Worm (Caenorhabditis elegans) whole organism, young adult: Measurements from ENCODE around the gene srh-301.

ENCODE experiments used
- B0336.3 ChIP-seq: fragments of 200-800 bp; sonication (Bioruptor generic); IDR thresholded peaks from 2 replicates; pipeline ENCODE4 v1.3.6; 2022; ENCODE audit warnings: missing genetic modification characterization, missing compliant biosample characterization
- ama-1 ChIP-seq, 3 experiments: fragments of 150-350 bp in 1 of 3; sonication (generic microtip) in 2 of 3; optimal IDR thresholded peaks; 2 replicates each; lab custom pipeline; 2014 to 2018; ENCODE audit warnings: missing biosample characterization in 2 of 3, missing genetic modification characterization in 2 of 3, missing genetic modification reagents in 2 of 3
- dpl-1 ChIP-seq: fragments of 150-350 bp; optimal IDR thresholded peaks from 2 replicates; lab custom pipeline; 2014; ENCODE audit warnings: missing biosample characterization, missing genetic modification reagents, missing genetic modification characterization
- lin-54 ChIP-seq: fragments of 200-800 bp; sonication (Bioruptor generic); optimal IDR thresholded peaks from 2 replicates; lab custom pipeline; 2018; ENCODE audit warnings: mild to moderate bottlenecking, missing genetic modification characterization, missing compliant biosample characterization
- nfya-1 ChIP-seq: sonication (generic microtip); optimal IDR thresholded peaks from 2 replicates; lab custom pipeline; 2017; ENCODE audit warnings: antibody characterized with exemption, missing compliant biosample characterization, missing genetic modification characterization, borderline replicate concordance; ENCODE audit not compliant: insufficient read depth
- rec-8 ChIP-seq, 2 experiments: sonication (generic microtip); optimal IDR thresholded peaks; 2 replicates each; lab custom pipeline; 2016; ENCODE audit warnings: mild to moderate bottlenecking in 2 of 2, missing genetic modification characterization in 2 of 2, missing genetic modification reagents in 2 of 2, missing genotype in 2 of 2, missing biosample characterization in 1 of 2, missing compliant biosample characterization in 1 of 2, moderate library complexity in 1 of 2
- sea-2 ChIP-seq: fragments of 200-800 bp; sonication (Bioruptor generic); IDR thresholded peaks from 2 replicates; pipeline ENCODE4 v1.3.6; 2022; ENCODE audit warnings: missing genetic modification characterization, missing compliant biosample characterization
- tlf-1 ChIP-seq: fragments of 200-800 bp; sonication (Bioruptor generic); optimal IDR thresholded peaks from 2 replicates; lab custom pipeline; 2018; ENCODE audit warnings: mild to moderate bottlenecking, missing genetic modification characterization, missing compliant biosample characterization
- zfh-2 ChIP-seq: fragments of 200-800 bp; sonication (Bioruptor generic); conservative IDR thresholded peaks from 2 replicates; pipeline ENCODE4 v1.3.6; 2022; ENCODE audit warnings: missing genetic modification reagents, missing genetic modification characterization, missing compliant biosample characterization

DNA sequence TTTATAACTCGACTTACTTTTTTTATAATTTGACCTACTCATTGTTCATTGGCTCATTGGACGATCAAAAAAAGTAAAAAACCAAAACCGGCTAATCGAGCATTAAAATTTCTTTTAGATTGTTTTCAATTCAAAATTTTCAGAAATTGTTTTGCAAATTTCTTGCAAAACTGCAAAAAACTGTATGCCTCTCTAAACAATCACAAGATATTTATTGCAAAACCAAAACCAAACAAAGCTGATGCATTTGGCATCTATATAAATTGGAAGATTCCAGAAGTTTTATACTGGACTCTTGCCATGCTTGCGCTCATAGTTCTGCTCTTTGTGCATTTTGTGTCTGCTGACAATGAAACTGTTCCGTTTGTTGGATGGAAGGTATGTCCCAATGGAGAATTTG, 47.1 kb upstream of the srh-301 start, which contains the start of gene C47A10.12:
- TF ChIP-seq B0336.3 (GFP tag; lab: Robert Waterston, UW) (no peak), dpl-1 (no peak), tlf-1 (no peak), lin-54 (GFP tag; lab: Kevin White, UChicago) (no peak), ama-1 (optimal IDR thresholded peaks at IDR 0.05; lab: Kevin White, UChicago) (no peak), ama-1 (GFP tag; optimal IDR thresholded peaks at IDR 0.05; lab: Kevin White, UChicago) (no peak), zfh-2 (GFP tag; lab: Robert Waterston, UW) (no peak), sea-2 (GFP tag; lab: Robert Waterston, UW) (no peak), nfya-1 (tag; lab: Kevin White, UChicago) (no peak), rec-8 (tag; optimal IDR thresholded peaks at IDR 0.05; lab: Kevin White, UChicago) (no peak)
